Worm (Caenorhabditis elegans): ENCODE data around the gene fipr-1.

- TF ChIP-seq snpc-4 (GFP tag; optimal IDR thresholded peaks at IDR 0.05), result no peak
- no peak for TF ChIP-seq snpc-4 (tag; optimal IDR thresholded peaks at IDR 0.05)
- no peak for TF ChIP-seq ztf-25 (GFP tag; IDR thresholded peaks at IDR 0.05)
- no peak for TF ChIP-seq ccch-3 (GFP tag; optimal IDR thresholded peaks at IDR 0.05)
- TF ChIP-seq hlh-12 (tag; optimal IDR thresholded peaks at IDR 0.05), result no peak
- TF ChIP-seq Y53F4B.3 (GFP tag; IDR thresholded peaks at IDR 0.05), result no peak
Measured at ce11 chrV:12410416-12411001, 49.0 kb upstream of the fipr-1 start, which contains the start of gene hrg-2.

Measured in whole organism, young adult.